Worm (Caenorhabditis elegans): ENCODE results near the gene B0334.10.
A peak's percentile ranks its signal among the peaks of the same experiment; 100 is the strongest.

The B0334.10 gene

ce11 chrII:11473525-11474181 lies 44.6 kb upstream of the B0334.10 start, which contains the start of the genes metl-1 and W02B12.11 (continued):
- peak; percentile 92 for TF ChIP-seq nhr-19 (GFP tag; conservative IDR thresholded peaks at IDR 0.05)
- peak; percentile 85 for TF ChIP-seq xbp-1 (tag; optimal IDR thresholded peaks at IDR 0.05)
- no peak for TF ChIP-seq nhr-237 (tag; optimal IDR thresholded peaks at IDR 0.05)
- TF ChIP-seq vab-15 (tag; optimal IDR thresholded peaks at IDR 0.05), result no peak
- TF ChIP-seq nhr-84 (tag; optimal IDR thresholded peaks at IDR 0.05), result no peak
- TF ChIP-seq ama-1 (optimal IDR thresholded peaks at IDR 0.05), result no peak
- peak; percentile 93 for TF ChIP-seq rnt-1 (tag; optimal IDR thresholded peaks at IDR 0.05)
- no peak for TF ChIP-seq C34B4.2 (tag; optimal IDR thresholded peaks at IDR 0.05)
- TF ChIP-seq grh-1 (GFP tag; IDR thresholded peaks at IDR 0.05), result peak; percentile 89
- TF ChIP-seq hpl-2 (GFP tag; optimal IDR thresholded peaks at IDR 0.05), result peak; percentile 4
- peak; percentile 91 for TF ChIP-seq nhr-47 (tag; optimal IDR thresholded peaks at IDR 0.05)
- TF ChIP-seq tlp-1 (tag; optimal IDR thresholded peaks at IDR 0.05), result no peak
- TF ChIP-seq fos-1 (tag; optimal IDR thresholded peaks at IDR 0.05), result peak; percentile 20
- TF ChIP-seq nhr-90 (tag; optimal IDR thresholded peaks at IDR 0.05; ENCODE audit: poor library complexity), result peak; percentile 92
- TF ChIP-seq mef-2 (tag; optimal IDR thresholded peaks at IDR 0.05), result no peak
- peak; percentile 89 for TF ChIP-seq nhr-20 (tag; optimal IDR thresholded peaks at IDR 0.05)
- TF ChIP-seq aha-1 (tag; optimal IDR thresholded peaks at IDR 0.05), result peak; percentile 74
- peak; percentile 86 to 93 (median 90) for TF ChIP-seq ceh-82 (tag; optimal IDR thresholded peaks at IDR 0.05)
- peak; percentile 88 for TF ChIP-seq C16A3.4 (tag; optimal IDR thresholded peaks at IDR 0.05)
- peak; percentile 83 to 85 for TF ChIP-seq lin-35 (GFP tag; optimal IDR thresholded peaks at IDR 0.05)
- TF ChIP-seq mab-9 (GFP tag; IDR thresholded peaks at IDR 0.05), result peak; percentile 78
- peak; percentile 46 for TF ChIP-seq zag-1 (tag; optimal IDR thresholded peaks at IDR 0.05)
- peak; percentile 67 for TF ChIP-seq lin-13 (GFP tag; optimal IDR thresholded peaks at IDR 0.05)
- no peak for TF ChIP-seq ets-5 (GFP tag; IDR thresholded peaks at IDR 0.05)
- TF ChIP-seq elt-2 (tag; optimal IDR thresholded peaks at IDR 0.05), result peak; percentile 41
- TF ChIP-seq fkh-10 (GFP tag; optimal IDR thresholded peaks at IDR 0.05), result peak; percentile 51
- TF ChIP-seq nhr-71 (tag; optimal IDR thresholded peaks at IDR 0.05), result peak; percentile 92
- no peak for TF ChIP-seq hlh-4 (tag; optimal IDR thresholded peaks at IDR 0.05)
- peak; percentile 91 for TF ChIP-seq snu-23 (GFP tag; optimal IDR thresholded peaks at IDR 0.05)
- peak; percentile 69 for TF ChIP-seq C04F5.9 (tag; optimal IDR thresholded peaks at IDR 0.05)
- peak; percentile 74 for TF ChIP-seq irx-1 (tag; optimal IDR thresholded peaks at IDR 0.05)
- peak in 1 of 2 experiments; percentile 62 for TF ChIP-seq mdl-1 (tag; optimal IDR thresholded peaks at IDR 0.05)
- peak; percentile 72 for TF ChIP-seq skn-1 (tag; optimal IDR thresholded peaks at IDR 0.05)
- TF ChIP-seq nhr-76 (tag; optimal IDR thresholded peaks at IDR 0.05), result no peak
- no peak for TF ChIP-seq pag-3 (tag; optimal IDR thresholded peaks at IDR 0.05; ENCODE audit: borderline replicate concordance, insufficient read depth)
- TF ChIP-seq F16B12.6 (tag; optimal IDR thresholded peaks at IDR 0.05), result peak; percentile 54
- TF ChIP-seq snpc-4 (tag; optimal IDR thresholded peaks at IDR 0.05), result peak; percentile 81
- no peak for TF ChIP-seq hlh-17 (GFP tag; optimal IDR thresholded peaks at IDR 0.05; ENCODE audit: borderline replicate concordance)
- no peak for TF ChIP-seq lin-14 (GFP tag; optimal IDR thresholded peaks at IDR 0.05)
- TF ChIP-seq dsc-1 (tag; optimal IDR thresholded peaks at IDR 0.05), result peak; percentile 90
- TF ChIP-seq blmp-1 (tag; optimal IDR thresholded peaks at IDR 0.05), result peak; percentile 66
- TF ChIP-seq sup-37 (GFP tag; optimal IDR thresholded peaks at IDR 0.05), result peak; percentile 9
- TF ChIP-seq aly-2 (tag; optimal IDR thresholded peaks at IDR 0.05), result peak; percentile 29
- TF ChIP-seq fkh-4 (tag; optimal IDR thresholded peaks at IDR 0.05; ENCODE audit: borderline replicate concordance), result peak; percentile 46
- peak; percentile 34 for TF ChIP-seq sox-4 (tag; optimal IDR thresholded peaks at IDR 0.05)
- peak; percentile 74 to 81 (median 81) for TF ChIP-seq dpl-1 (GFP tag; optimal IDR thresholded peaks at IDR 0.05)
- TF ChIP-seq alr-1 (tag; optimal IDR thresholded peaks at IDR 0.05; ENCODE audit: borderline replicate concordance), result no peak
- peak; percentile 82 for TF ChIP-seq unc-86 (tag; optimal IDR thresholded peaks at IDR 0.05)
- no peak for TF ChIP-seq egl-27 (tag; optimal IDR thresholded peaks at IDR 0.05)
- no peak for TF ChIP-seq pqm-1 (tag; optimal IDR thresholded peaks at IDR 0.05)
- TF ChIP-seq sptf-1 (tag; optimal IDR thresholded peaks at IDR 0.05), result no peak
- no peak for TF ChIP-seq ces-1 (GFP tag; optimal IDR thresholded peaks at IDR 0.05)

All from whole organism, L1 larva.